Fruit fly (Drosophila melanogaster) whole organism, pupa: Measurements from ENCODE around the gene CG13102.

Experiments
- CG34367 ChIP-seq: fragments of 200-800 bp; sonication (Bioruptor generic); optimal IDR thresholded peaks from 2 replicates; lab custom pipeline; 2018; ENCODE audit warnings: missing biosample characterization, mild to moderate bottlenecking, missing genetic modification characterization
- EcR ChIP-seq: fragments of 200-800 bp; sonication (Bioruptor generic); optimal IDR thresholded peaks from 3 replicates; lab custom pipeline; 2019; ENCODE audit warnings: missing biosample characterization, missing genetic modification characterization, mild to moderate bottlenecking, moderate library complexity, missing genetic modification reagents
- Pif1B ChIP-seq: fragments of 200-800 bp; sonication (Bioruptor generic); optimal IDR thresholded peaks from 3 replicates; lab custom pipeline; 2016; ENCODE audit warnings: missing biosample characterization, missing genetic modification characterization

dm6 chr2L:8972905-8973304, 39.1 kb upstream of the CG13102 start:
- TF ChIP-seq Pif1B (GFP tag; lab: Kevin White, UChicago) = no peak
- TF ChIP-seq CG34367 = no peak
- no peak for TF ChIP-seq EcR (GFP tag; lab: Kevin White, UChicago)
